Worm (Caenorhabditis elegans) whole organism, L4 larva: ENCODE data around the gene Y62H9A.8.

Experiments used
- ZK337.2 ChIP-seq: fragments of 200-800 bp; sonication (Bioruptor generic); IDR thresholded peaks from 2 replicates; pipeline ENCODE4 v1.3.6; 2022; ENCODE audit warnings: missing genetic modification reagents, missing genetic modification characterization, missing compliant biosample characterization
- ceh-28 ChIP-seq: fragments of 150-350 bp; optimal IDR thresholded peaks from 2 replicates; lab custom pipeline; 2014; ENCODE audit warnings: missing biosample characterization, missing genetic modification reagents, missing genetic modification characterization
- ceh-82 ChIP-seq: sonication (generic microtip); optimal IDR thresholded peaks from 2 replicates; lab custom pipeline; 2017; ENCODE audit warnings: missing biosample characterization, missing genetic modification characterization
- daf-12 ChIP-seq: fragments of 150-350 bp; optimal IDR thresholded peaks from 2 replicates; lab custom pipeline; 2014; ENCODE audit warnings: missing biosample characterization, missing genetic modification reagents, missing genetic modification characterization
- dpl-1 ChIP-seq: fragments of 150-350 bp; optimal IDR thresholded peaks from 2 replicates; lab custom pipeline; 2014; ENCODE audit warnings: missing biosample characterization, missing genetic modification reagents, missing genetic modification characterization
- nhr-28 ChIP-seq: fragments of 150-350 bp; optimal IDR thresholded peaks from 2 replicates; lab custom pipeline; 2014; ENCODE audit warnings: missing biosample characterization, missing genetic modification characterization
- nhr-76 ChIP-seq: fragments of 150-350 bp; optimal IDR thresholded peaks from 2 replicates; lab custom pipeline; 2014; ENCODE audit warnings: missing biosample characterization, missing genetic modification characterization
- pha-4 ChIP-seq, 2 experiments: fragments of 150-350 bp in 1 of 2; fragments of 200-800 bp in 1 of 2; sonication (Bioruptor generic) in 1 of 2; IDR thresholded peaks in 1 of 2; optimal IDR thresholded peaks in 1 of 2; 2 replicates each; pipeline versions ENCODE4 v1.3.6 to Lab custom; 2014 to 2022; ENCODE audit warnings: missing genetic modification characterization in 2 of 2, missing genetic modification reagents in 2 of 2, missing biosample characterization in 1 of 2, missing compliant biosample characterization in 1 of 2
- set-16 ChIP-seq: fragments of 200-800 bp; sonication (Bioruptor generic); IDR thresholded peaks from 2 replicates; pipeline ENCODE4 v1.3.6; 2022; ENCODE audit warnings: missing genetic modification reagents, missing genetic modification characterization, missing compliant biosample characterization
- skn-1 ChIP-seq: fragments of 150-350 bp; optimal IDR thresholded peaks from 2 replicates; lab custom pipeline; 2014; ENCODE audit warnings: missing biosample characterization, missing genetic modification characterization
- unc-130 ChIP-seq: sonication (generic microtip); optimal IDR thresholded peaks from 2 replicates; lab custom pipeline; 2016; ENCODE audit warnings: missing genetic modification reagents, missing genetic modification characterization, missing compliant biosample characterization

- no peak for TF ChIP-seq ceh-82 (tag; lab: Kevin White, UChicago)
- TF ChIP-seq nhr-76 (tag; lab: Kevin White, UChicago), result no peak
- TF ChIP-seq nhr-28 (tag; lab: Kevin White, UChicago), result no peak
- TF ChIP-seq pha-4 (GFP tag; IDR thresholded peaks at IDR 0.05; lab: Robert Waterston, UW), result no peak
- TF ChIP-seq pha-4 (tag; optimal IDR thresholded peaks at IDR 0.05; lab: Kevin White, UChicago), result no peak
- TF ChIP-seq set-16 (GFP tag; lab: Robert Waterston, UW), result no peak
- TF ChIP-seq unc-130 (GFP tag; lab: Kevin White, UChicago), result no peak
- no peak for TF ChIP-seq skn-1
- TF ChIP-seq ZK337.2 (GFP tag; lab: Robert Waterston, UW), result no peak
- no peak for TF ChIP-seq ceh-28 (tag; lab: Kevin White, UChicago)
- no peak for TF ChIP-seq dpl-1 (GFP tag; lab: Kevin White, UChicago)
- TF ChIP-seq daf-12 (tag; lab: Kevin White, UChicago), result no peak
Measured at ce11 chrX:11916705-11917104, 24.5 kb upstream of the Y62H9A.8 start, which contains the start of gene Y62H9A.13.
